Fruit fly (Drosophila melanogaster): ENCODE results near the gene Ugt37A1.

Ugt37A1 gene

dm6 chr2L:20390004-20390403 lies 16.1 kb upstream of the Ugt37A1 start (continued):
- TF ChIP-seq Deaf1 (tag; optimal IDR thresholded peaks at IDR 0.05) (no peak), E2f2 (GFP tag; IDR thresholded peaks at IDR 0.05) (no peak), luna (GFP tag; optimal IDR thresholded peaks at IDR 0.05) (no peak), fru (optimal IDR thresholded peaks at IDR 0.05) (no peak), CG3065 (GFP tag; optimal IDR thresholded peaks at IDR 0.05) (no peak), ttk (GFP tag; IDR thresholded peaks at IDR 0.05) (no peak), bcd (GFP tag; optimal IDR thresholded peaks at IDR 0.05) (no peak), grau (tag; optimal IDR thresholded peaks at IDR 0.05) (peak; percentile 4), Neu2 (GFP tag; optimal IDR thresholded peaks at IDR 0.05; ENCODE audit: borderline replicate concordance) (no peak), bowl (GFP tag; IDR thresholded peaks at IDR 0.05) (no peak), CG7786 (GFP tag; optimal IDR thresholded peaks at IDR 0.05) (no peak), CG17829 (tag; optimal IDR thresholded peaks at IDR 0.05) (no peak), CG2116 (GFP tag; optimal IDR thresholded peaks at IDR 0.05) (no peak), CG11085 (GFP tag; IDR thresholded peaks at IDR 0.05) (no peak), CG32767 (GFP tag; IDR thresholded peaks at IDR 0.05) (no peak), pan (optimal IDR thresholded peaks at IDR 0.05) (no peak), pan (GFP tag; optimal IDR thresholded peaks at IDR 0.05 in 1 of 2, IDR thresholded peaks at IDR 0.05 in 1 of 2) (no peak), CG15073 (GFP tag; optimal IDR thresholded peaks at IDR 0.05) (no peak), Hey (tag; optimal IDR thresholded peaks at IDR 0.05) (no peak), Side (GFP tag; optimal IDR thresholded peaks at IDR 0.05) (no peak), CG12769 (tag; optimal IDR thresholded peaks at IDR 0.05) (peak; percentile 43), lmd (GFP tag; IDR thresholded peaks at IDR 0.05) (no peak), salm (tag; optimal IDR thresholded peaks at IDR 0.05) (peak; percentile 9), CG6654 (GFP tag; optimal IDR thresholded peaks at IDR 0.05) (no peak), phol (tag; optimal IDR thresholded peaks at IDR 0.05) (no peak), jumu (GFP tag; optimal IDR thresholded peaks at IDR 0.05) (no peak), CG7357 (GFP tag; IDR thresholded peaks at IDR 0.05) (no peak), CG10366 (GFP tag; IDR thresholded peaks at IDR 0.05) (no peak), CG18764 (GFP tag; optimal IDR thresholded peaks at IDR 0.05) (no peak), caup (GFP tag; optimal IDR thresholded peaks at IDR 0.05; ENCODE audit: severe bottlenecking) (peak; percentile 25), CG2202 (tag; optimal IDR thresholded peaks at IDR 0.05) (no peak), CG12219 (GFP tag; optimal IDR thresholded peaks at IDR 0.05) (peak; percentile 8), scrt (GFP tag; optimal IDR thresholded peaks at IDR 0.05) (peak; percentile 21), Optix (GFP tag; IDR thresholded peaks at IDR 0.05) (no peak), CG2678 (tag; optimal IDR thresholded peaks at IDR 0.05) (peak; percentile 49), exex (tag; optimal IDR thresholded peaks at IDR 0.05) (peak; percentile 43), Meics (GFP tag; optimal IDR thresholded peaks at IDR 0.05) (peak; percentile 15), CG14965 (GFP tag; optimal IDR thresholded peaks at IDR 0.05; ENCODE audit: borderline replicate concordance) (no peak), grn (GFP tag; optimal IDR thresholded peaks at IDR 0.05) (no peak), CG8388 (GFP tag; optimal IDR thresholded peaks at IDR 0.05) (no peak), HLHmδ (GFP tag; optimal IDR thresholded peaks at IDR 0.05) (no peak), CG33557 (GFP tag; optimal IDR thresholded peaks at IDR 0.05) (no peak), zen2 (GFP tag; IDR thresholded peaks at IDR 0.05; ENCODE audit: partially characterized antibody) (no peak), CG15514 (GFP tag; optimal IDR thresholded peaks at IDR 0.05) (peak; percentile 20), klu (GFP tag; IDR thresholded peaks at IDR 0.05) (no peak), CG16815 (GFP tag; optimal IDR thresholded peaks at IDR 0.05) (no peak), Tbp (GFP tag; optimal IDR thresholded peaks at IDR 0.05) (no peak), CG14014 (GFP tag; IDR thresholded peaks at IDR 0.05) (no peak), gem (tag; optimal IDR thresholded peaks at IDR 0.05) (peak; percentile 31), D (optimal IDR thresholded peaks at IDR 0.05) (no peak), D (GFP tag; optimal IDR thresholded peaks at IDR 0.05) (no peak), nerfin-2 (GFP tag; IDR thresholded peaks at IDR 0.05; ENCODE audit: partially characterized antibody) (no peak), CG16863 (GFP tag; optimal IDR thresholded peaks at IDR 0.05) (no peak)

Measured in whole organism, embryonic.